Worm (Caenorhabditis elegans): ENCODE results near the gene F15H10.9.

DNA sequence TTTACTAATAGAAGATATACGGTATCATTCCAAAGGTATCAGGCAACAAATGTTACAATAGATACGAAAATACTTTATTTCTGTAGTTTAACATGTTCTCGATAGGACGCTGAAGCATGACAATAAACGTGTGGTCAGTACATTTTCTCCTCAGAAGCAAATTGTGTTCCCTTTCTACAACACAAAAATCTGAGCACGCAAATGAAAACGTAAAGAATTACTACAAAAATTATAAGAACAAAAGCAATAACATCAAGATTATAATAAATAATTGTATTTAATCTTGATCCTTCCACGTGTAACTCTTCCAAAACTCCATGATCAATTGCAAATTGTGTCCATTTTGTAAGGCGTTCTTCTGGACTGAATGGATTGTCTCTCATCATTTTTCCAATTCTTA, 34.7 kb downstream of the F15H10.9 start:
- TF ChIP-seq unc-55 (GFP tag; optimal IDR thresholded peaks at IDR 0.05): no peak
- no peak for TF ChIP-seq lin-13 (GFP tag; optimal IDR thresholded peaks at IDR 0.05)
- TF ChIP-seq fos-1 (tag; optimal IDR thresholded peaks at IDR 0.05): no peak
- no peak for TF ChIP-seq ama-1 (optimal IDR thresholded peaks at IDR 0.05)
- TF ChIP-seq unc-62 (GFP tag; optimal IDR thresholded peaks at IDR 0.05): no peak
- TF ChIP-seq snpc-4 (tag; optimal IDR thresholded peaks at IDR 0.05): no peak
- TF ChIP-seq nhr-23 (tag; optimal IDR thresholded peaks at IDR 0.05): no peak
- no peak for TF ChIP-seq zag-1 (tag; optimal IDR thresholded peaks at IDR 0.05)
- no peak for TF ChIP-seq lsy-2 (tag; optimal IDR thresholded peaks at IDR 0.05)
- no peak for TF ChIP-seq ceh-82 (tag; optimal IDR thresholded peaks at IDR 0.05)

Data from whole organism, L2 larva.